Worm (Caenorhabditis elegans): ENCODE data around the gene D2023.3.

D2023.3 gene

ce11 chrV:11844828-11845227 is 33.0 kb upstream of the D2023.3 start (continued):
- TF ChIP-seq ceh-82 (tag; optimal IDR thresholded peaks at IDR 0.05) (no peak), nhr-237 (tag; optimal IDR thresholded peaks at IDR 0.05) (no peak), ceh-32 (tag; optimal IDR thresholded peaks at IDR 0.05; ENCODE audit: poor library complexity) (no peak), F10B5.3 (tag; optimal IDR thresholded peaks at IDR 0.05) (no peak), pha-4 (GFP tag; IDR thresholded peaks at IDR 0.05) (no peak), pha-4 (tag; optimal IDR thresholded peaks at IDR 0.05) (no peak), Y105C5A.15 (GFP tag; IDR thresholded peaks at IDR 0.05) (no peak), attf-4 (tag; optimal IDR thresholded peaks at IDR 0.05) (no peak), hlh-30 (tag; optimal IDR thresholded peaks at IDR 0.05; ENCODE audit: insufficient read depth) (peak; percentile 23), ztf-11 (tag; optimal IDR thresholded peaks at IDR 0.05) (no peak), spr-3 (GFP tag; optimal IDR thresholded peaks at IDR 0.05) (no peak), egl-43 (GFP tag; IDR thresholded peaks at IDR 0.05) (peak; percentile 77), nhr-111 (GFP tag; optimal IDR thresholded peaks at IDR 0.05) (no peak), nhr-6 (tag; optimal IDR thresholded peaks at IDR 0.05) (peak; percentile 89), duxl-1 (tag; optimal IDR thresholded peaks at IDR 0.05; ENCODE audit: poor library complexity) (peak; percentile 14), lir-3 (tag; optimal IDR thresholded peaks at IDR 0.05) (no peak), nhr-10 (tag; optimal IDR thresholded peaks at IDR 0.05) (no peak), Y48G9A.11 (GFP tag; IDR thresholded peaks at IDR 0.05) (no peak), mxl-2 (GFP tag; conservative IDR thresholded peaks at IDR 0.05) (no peak), unc-62 (GFP tag; optimal IDR thresholded peaks at IDR 0.05 in 1 of 2) (peak in 1 of 2 experiments; percentile 89), unc-62 (tag; optimal IDR thresholded peaks at IDR 0.05) (no peak), F37D6.2 (tag; optimal IDR thresholded peaks at IDR 0.05) (no peak), ceh-20 (GFP tag; IDR thresholded peaks at IDR 0.05) (no peak), dpl-1 (GFP tag; optimal IDR thresholded peaks at IDR 0.05) (no peak), nhr-42 (GFP tag; IDR thresholded peaks at IDR 0.05) (no peak), hif-1 (tag; optimal IDR thresholded peaks at IDR 0.05) (no peak), mxl-3 (GFP tag; optimal IDR thresholded peaks at IDR 0.05) (peak; percentile 30), nhr-25 (tag; optimal IDR thresholded peaks at IDR 0.05; ENCODE audit: borderline replicate concordance, insufficient read depth) (no peak), dmd-8 (GFP tag; IDR thresholded peaks at IDR 0.05) (no peak), ama-1 (optimal IDR thresholded peaks at IDR 0.05) (no peak), aly-2 (tag; optimal IDR thresholded peaks at IDR 0.05) (no peak), nhr-11 (tag; optimal IDR thresholded peaks at IDR 0.05) (no peak), fkh-10 (GFP tag; optimal IDR thresholded peaks at IDR 0.05) (no peak), zfp-2 (tag; optimal IDR thresholded peaks at IDR 0.05) (no peak), php-3 (GFP tag; IDR thresholded peaks at IDR 0.05) (no peak), zfp-3 (GFP tag; conservative IDR thresholded peaks at IDR 0.05) (no peak), spr-1 (tag; optimal IDR thresholded peaks at IDR 0.05) (no peak), Y5F2A.4 (GFP tag; optimal IDR thresholded peaks at IDR 0.05) (no peak), set-16 (GFP tag; IDR thresholded peaks at IDR 0.05) (peak; percentile 58), vab-7 (GFP tag; IDR thresholded peaks at IDR 0.05) (no peak)

- TF ChIP-seq saeg-2 (GFP tag; IDR thresholded peaks at IDR 0.05) (no peak), unc-62 (GFP tag; optimal IDR thresholded peaks at IDR 0.05 in 1 of 2) (peak in 1 of 2 experiments; percentile 75), unc-62 (tag; optimal IDR thresholded peaks at IDR 0.05) (no peak)
Observed at ce11 chrV:11843678-11844366, 32.0 kb upstream of the D2023.3 start, which contains the start of gene nphp-4. TSS of gene nphp-4 (minus strand) at chrV:11843728.

Data from whole organism, L4 larva.